Worm (Caenorhabditis elegans) whole organism, young adult: ENCODE measurements around the gene srx-18.

Experiments used
- B0019.2 ChIP-seq: fragments of 200-800 bp; sonication (Bioruptor generic); conservative IDR thresholded peaks from 2 replicates; pipeline ENCODE4 v1.3.6; 2022; ENCODE audit warnings: missing genetic modification reagents, missing genetic modification characterization, missing compliant biosample characterization
- B0261.1 ChIP-seq: sonication (generic microtip); optimal IDR thresholded peaks from 2 replicates; lab custom pipeline; 2016; ENCODE audit warnings: mild to moderate bottlenecking, missing genetic modification characterization, moderate library complexity, missing compliant biosample characterization
- F22D6.2 ChIP-seq: sonication (generic microtip); optimal IDR thresholded peaks from 2 replicates; lab custom pipeline; 2016; ENCODE audit warnings: mild to moderate bottlenecking, missing genetic modification characterization, missing compliant biosample characterization
- F23B12.7 ChIP-seq: sonication (generic microtip); optimal IDR thresholded peaks from 2 replicates; lab custom pipeline; 2017; ENCODE audit warnings: missing genetic modification characterization, mild to moderate bottlenecking, missing compliant biosample characterization, antibody characterized with exemption, moderate library complexity; ENCODE audit not compliant: insufficient read depth
- F33H1.4 ChIP-seq: fragments of 200-800 bp; sonication (Bioruptor generic); IDR thresholded peaks from 2 replicates; pipeline ENCODE4 v1.3.6; 2022; ENCODE audit warnings: missing genetic modification reagents, missing genetic modification characterization, missing compliant biosample characterization
- F52B5.7 ChIP-seq: sonication (generic microtip); optimal IDR thresholded peaks from 2 replicates; lab custom pipeline; 2016; ENCODE audit warnings: mild to moderate bottlenecking, missing genetic modification characterization, missing compliant biosample characterization
- K11D2.4 ChIP-seq: fragments of 200-800 bp; sonication (Bioruptor generic); IDR thresholded peaks from 2 replicates; pipeline ENCODE4 v1.3.6; 2022; ENCODE audit warnings: missing genetic modification reagents, missing genetic modification characterization, missing compliant biosample characterization
- K12H6.12 ChIP-seq: fragments of 200-800 bp; sonication (Bioruptor generic); optimal IDR thresholded peaks from 2 replicates; lab custom pipeline; 2018; ENCODE audit warnings: mild to moderate bottlenecking, missing genetic modification characterization, missing compliant biosample characterization
- Y67H2A.10 ChIP-seq: fragments of 200-800 bp; sonication (Bioruptor generic); conservative IDR thresholded peaks from 2 replicates; pipeline ENCODE4 v1.3.6; 2022; ENCODE audit warnings: missing genetic modification reagents, missing genetic modification characterization, missing compliant biosample characterization
- akir-1 ChIP-seq: fragments of 200-800 bp; sonication (Bioruptor generic); optimal IDR thresholded peaks from 2 replicates; lab custom pipeline; 2018; ENCODE audit warnings: mild to moderate bottlenecking, missing genetic modification characterization, moderate library complexity, missing compliant biosample characterization
- ama-1 ChIP-seq, 3 experiments: fragments of 150-350 bp in 1 of 3; sonication (generic microtip) in 2 of 3; optimal IDR thresholded peaks; 2 replicates each; lab custom pipeline; 2014 to 2018; ENCODE audit warnings: missing biosample characterization in 2 of 3, missing genetic modification characterization in 2 of 3, missing genetic modification reagents in 2 of 3
- aptf-3 ChIP-seq: fragments of 200-800 bp; sonication (Bioruptor generic); IDR thresholded peaks from 2 replicates; pipeline ENCODE4 v1.3.6; 2022; ENCODE audit warnings: missing genetic modification characterization, missing compliant biosample characterization
- athp-1 ChIP-seq: sonication (generic microtip); optimal IDR thresholded peaks from 2 replicates; lab custom pipeline; 2017; ENCODE audit warnings: mild to moderate bottlenecking, missing genetic modification characterization, missing compliant biosample characterization
- attf-5 ChIP-seq: fragments of 200-800 bp; sonication (Bioruptor generic); optimal IDR thresholded peaks from 2 replicates; lab custom pipeline; 2018; ENCODE audit warnings: mild to moderate bottlenecking, missing genetic modification characterization, missing compliant biosample characterization
- bed-1 ChIP-seq: fragments of 200-800 bp; sonication (Bioruptor generic); IDR thresholded peaks from 2 replicates; pipeline ENCODE4 v1.3.6; 2022; ENCODE audit warnings: missing genetic modification reagents, missing genetic modification characterization, missing compliant biosample characterization
- ceh-79 ChIP-seq: sonication (generic microtip); optimal IDR thresholded peaks from 2 replicates; lab custom pipeline; 2017; ENCODE audit warnings: mild to moderate bottlenecking, missing genetic modification characterization, missing compliant biosample characterization
- chd-7 ChIP-seq: sonication (generic microtip); optimal IDR thresholded peaks from 2 replicates; lab custom pipeline; 2016; ENCODE audit warnings: mild to moderate bottlenecking, missing genetic modification characterization, moderate library complexity, missing compliant biosample characterization
- dpff-1 ChIP-seq: sonication (generic microtip); optimal IDR thresholded peaks from 2 replicates; lab custom pipeline; 2017; ENCODE audit warnings: mild to moderate bottlenecking, missing genetic modification characterization, missing compliant biosample characterization
- efl-1 ChIP-seq: fragments of 150-350 bp; optimal IDR thresholded peaks from 2 replicates; lab custom pipeline; 2014; ENCODE audit warnings: missing biosample characterization, missing genetic modification reagents, missing genetic modification characterization
- ekl-4 ChIP-seq: fragments of 200-800 bp; sonication (Bioruptor generic); IDR thresholded peaks from 2 replicates; pipeline ENCODE4 v1.3.6; 2022; ENCODE audit warnings: missing genetic modification reagents, missing genetic modification characterization, missing compliant biosample characterization
- gei-17 ChIP-seq: fragments of 200-800 bp; sonication (Bioruptor generic); optimal IDR thresholded peaks from 2 replicates; lab custom pipeline; 2018; ENCODE audit warnings: mild to moderate bottlenecking, missing genetic modification characterization, missing compliant biosample characterization
- let-607 ChIP-seq, 2 experiments: fragments of 200-800 bp in 1 of 2; sonication (Bioruptor generic) in 1 of 2; sonication (generic microtip) in 1 of 2; optimal IDR thresholded peaks; 2 replicates each; lab custom pipeline; 2016 to 2018; ENCODE audit warnings: mild to moderate bottlenecking in 2 of 2, missing compliant biosample characterization in 2 of 2, missing genetic modification characterization in 2 of 2, moderate library complexity in 2 of 2, missing genotype in 1 of 2
- lin-26 ChIP-seq: fragments of 200-800 bp; sonication (Bioruptor generic); IDR thresholded peaks from 2 replicates; pipeline ENCODE4 v1.3.6; 2022; ENCODE audit warnings: missing genetic modification reagents, missing genetic modification characterization, missing compliant biosample characterization
- mxl-1 ChIP-seq: sonication (generic microtip); optimal IDR thresholded peaks from 2 replicates; lab custom pipeline; 2016; ENCODE audit warnings: missing genetic modification characterization, missing compliant biosample characterization
- nfyb-1 ChIP-seq: fragments of 200-800 bp; sonication (Bioruptor generic); IDR thresholded peaks from 2 replicates; pipeline ENCODE4 v1.3.6; 2022; ENCODE audit warnings: missing genetic modification reagents, missing genetic modification characterization, missing compliant biosample characterization
- nhr-27 ChIP-seq: fragments of 200-800 bp; sonication (Bioruptor generic); optimal IDR thresholded peaks from 2 replicates; lab custom pipeline; 2018; ENCODE audit warnings: mild to moderate bottlenecking, missing genetic modification characterization, moderate library complexity, missing compliant biosample characterization
- nhr-80 ChIP-seq: sonication (generic microtip); optimal IDR thresholded peaks from 2 replicates; lab custom pipeline; 2016; ENCODE audit warnings: missing genetic modification characterization, missing compliant biosample characterization
- nhr-90 ChIP-seq: sonication (generic microtip); optimal IDR thresholded peaks from 2 replicates; lab custom pipeline; 2016; ENCODE audit warnings: missing genotype, mild to moderate bottlenecking, missing genetic modification characterization, missing compliant biosample characterization
- pbrm-1 ChIP-seq: fragments of 200-800 bp; sonication (Bioruptor generic); IDR thresholded peaks from 2 replicates; pipeline ENCODE4 v1.3.6; 2022; ENCODE audit warnings: missing genetic modification reagents, missing genetic modification characterization, missing compliant biosample characterization
- rpc-1 ChIP-seq, 2 experiments: fragments of 150-350 bp in 1 of 2; sonication (generic microtip) in 1 of 2; optimal IDR thresholded peaks; 2 replicates each; lab custom pipeline; 2014 to 2018; ENCODE audit warnings: missing biosample characterization in 1 of 2, missing genetic modification characterization in 1 of 2, missing genetic modification reagents in 1 of 2, missing genotype in 1 of 2
- snpc-3.4 ChIP-seq: sonication (generic microtip); optimal IDR thresholded peaks from 2 replicates; lab custom pipeline; 2017; ENCODE audit warnings: missing genetic modification characterization, mild to moderate bottlenecking, missing compliant biosample characterization, antibody characterized with exemption, moderate library complexity, missing genotype, missing genetic modification reagents
- sptf-2 ChIP-seq: fragments of 200-800 bp; sonication (Bioruptor generic); optimal IDR thresholded peaks from 2 replicates; lab custom pipeline; 2018; ENCODE audit warnings: mild to moderate bottlenecking, missing genetic modification characterization, missing compliant biosample characterization
- tbp1 ChIP-seq: fragments of 200-800 bp; sonication (Bioruptor generic); optimal IDR thresholded peaks from 2 replicates; lab custom pipeline; 2018; ENCODE audit warnings: mild to moderate bottlenecking, missing genetic modification characterization, missing compliant biosample characterization
- tbx-9 ChIP-seq: sonication (generic microtip); optimal IDR thresholded peaks from 2 replicates; lab custom pipeline; 2016; ENCODE audit warnings: borderline replicate concordance, missing genetic modification characterization, inconsistent platforms, missing compliant biosample characterization
- unc-130 ChIP-seq: sonication (generic microtip); optimal IDR thresholded peaks from 2 replicates; lab custom pipeline; 2016; ENCODE audit warnings: missing genetic modification reagents, missing genetic modification characterization, missing compliant biosample characterization
- xnd-1 ChIP-seq: sonication (generic microtip); optimal IDR thresholded peaks from 2 replicates; lab custom pipeline; 2016; ENCODE audit warnings: missing genotype, missing genetic modification reagents, missing genetic modification characterization, missing compliant biosample characterization
- ztf-6 ChIP-seq: fragments of 200-800 bp; sonication (Bioruptor generic); IDR thresholded peaks from 2 replicates; pipeline ENCODE4 v1.3.6; 2022; ENCODE audit warnings: missing genetic modification reagents, missing genetic modification characterization, missing compliant biosample characterization

srx-18 gene

DNA sequence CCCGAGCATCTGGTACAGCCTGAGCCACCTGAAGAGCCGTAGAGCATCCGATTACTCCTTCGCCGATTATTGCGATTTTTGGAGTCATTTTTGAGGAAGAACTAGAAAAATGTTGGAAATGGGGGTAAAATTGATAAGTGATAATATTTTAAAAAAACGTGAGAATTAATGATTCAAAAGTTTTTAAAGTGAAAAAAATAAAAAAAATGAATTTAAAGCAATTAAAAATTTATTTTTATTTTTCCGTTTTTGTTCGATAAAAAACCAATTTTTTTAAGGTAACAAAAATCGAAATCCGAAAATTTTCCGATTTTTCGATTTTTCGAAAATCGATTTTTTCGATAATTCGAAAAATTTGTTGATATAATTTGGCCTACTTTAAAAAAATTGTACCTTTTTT, 21.6 kb downstream of the srx-18 start, which contains the start of gene ddo-1 (continued):
- no peak for TF ChIP-seq efl-1
- no peak for TF ChIP-seq dpff-1
- no peak for TF ChIP-seq pbrm-1 (GFP tag; lab: Robert Waterston, UW)

DNA sequence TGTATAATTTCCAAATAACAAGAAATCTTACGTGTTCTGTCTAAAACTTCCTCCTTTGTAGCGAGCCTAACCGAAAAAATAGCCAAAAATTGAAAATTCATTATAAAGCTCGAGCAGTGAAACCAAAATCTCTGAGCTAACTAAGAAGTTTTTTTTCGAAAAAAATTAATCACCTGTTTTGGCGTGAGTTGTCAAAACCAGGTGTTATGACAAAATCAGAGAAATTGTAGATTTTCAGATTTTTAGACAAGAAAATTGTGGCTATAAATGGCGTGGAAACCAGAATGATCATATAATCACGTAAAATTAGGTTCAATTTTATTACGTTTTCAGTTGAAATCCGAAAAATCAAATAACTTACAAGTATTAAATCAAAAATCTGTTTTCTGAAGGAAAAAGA, 25.6 kb downstream of the srx-18 start, which contains the start of gene sre-21:
Gene sre-21, minus strand, starts transcription at position 101 of the 400 bp plus-strand sequence.
- no peak for TF ChIP-seq snpc-3.4 (tag; lab: Kevin White, UChicago)
- no peak for TF ChIP-seq ceh-79 (tag; lab: Kevin White, UChicago)
- TF ChIP-seq akir-1: no peak
- TF ChIP-seq xnd-1 (tag; lab: Kevin White, UChicago): no peak
- no peak for TF ChIP-seq F33H1.4 (GFP tag; lab: Robert Waterston, UW)

DNA sequence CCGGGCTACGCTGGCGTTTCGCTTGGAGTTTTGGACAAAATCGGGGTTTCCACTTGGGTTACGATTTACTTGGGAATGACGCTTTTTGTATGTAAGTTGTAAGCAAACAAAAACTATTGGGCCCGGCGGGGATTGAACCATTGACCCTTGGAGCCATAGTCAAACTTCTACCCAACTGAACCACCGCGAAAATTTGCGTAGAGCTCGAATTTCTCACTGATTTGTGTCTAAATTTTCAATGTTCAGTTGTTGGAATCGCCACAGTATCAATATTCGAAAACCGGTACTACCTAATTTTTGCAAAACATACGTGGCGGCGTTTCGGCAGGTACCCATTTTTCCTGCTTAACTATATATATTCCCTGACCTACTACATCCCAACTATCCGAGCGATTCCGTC, 30.9 kb downstream of the srx-18 start:
- no peak for TF ChIP-seq rpc-1 (optimal IDR thresholded peaks at IDR 0.05; lab: Kevin White, UChicago)
- peak; percentile 61 for TF ChIP-seq rpc-1 (tag; optimal IDR thresholded peaks at IDR 0.05; lab: Kevin White, UChicago)
- TF ChIP-seq efl-1: no peak
- TF ChIP-seq mxl-1 (tag; lab: Kevin White, UChicago): no peak
- no peak for TF ChIP-seq nhr-90 (tag; lab: Kevin White, UChicago)
- TF ChIP-seq ekl-4: no peak
- no peak for TF ChIP-seq F52B5.7
- TF ChIP-seq tbp1 (GFP tag; lab: Kevin White, UChicago): peak; percentile 74
- TF ChIP-seq lin-26 (GFP tag; lab: Robert Waterston, UW): 0 out of 2 replicates have a peak, but pooled peaks have one; percentile 32
- TF ChIP-seq B0261.1 (tag; lab: Kevin White, UChicago): peak; percentile 29
- no peak for TF ChIP-seq chd-7 (tag; lab: Kevin White, UChicago)

DNA sequence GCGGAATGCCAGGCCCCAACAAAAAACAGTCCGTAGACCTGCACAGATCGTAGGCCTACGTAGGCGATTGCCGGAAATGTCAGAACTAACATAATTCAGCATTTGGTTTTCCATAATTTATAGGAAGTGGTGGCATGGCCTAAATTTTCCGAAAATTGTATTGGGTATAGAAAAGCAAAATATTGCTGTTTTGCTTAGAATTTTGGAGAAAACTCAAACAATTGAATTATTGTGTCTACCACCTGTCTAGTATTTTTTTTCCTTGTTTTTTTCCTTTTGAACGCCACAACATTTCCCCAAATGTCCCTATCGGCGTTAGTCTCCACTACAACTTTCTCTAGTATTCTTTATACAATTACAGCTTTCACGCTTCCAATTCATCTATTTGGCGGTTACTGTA, 31.4 kb downstream of the srx-18 start, which contains the start of gene srh-284:
Gene srh-284, plus strand, starts transcription at position 301 of the 400 bp plus-strand sequence.
- no peak for TF ChIP-seq mxl-1 (tag; lab: Kevin White, UChicago)
- no peak for TF ChIP-seq athp-1 (tag; lab: Kevin White, UChicago)

DNA sequence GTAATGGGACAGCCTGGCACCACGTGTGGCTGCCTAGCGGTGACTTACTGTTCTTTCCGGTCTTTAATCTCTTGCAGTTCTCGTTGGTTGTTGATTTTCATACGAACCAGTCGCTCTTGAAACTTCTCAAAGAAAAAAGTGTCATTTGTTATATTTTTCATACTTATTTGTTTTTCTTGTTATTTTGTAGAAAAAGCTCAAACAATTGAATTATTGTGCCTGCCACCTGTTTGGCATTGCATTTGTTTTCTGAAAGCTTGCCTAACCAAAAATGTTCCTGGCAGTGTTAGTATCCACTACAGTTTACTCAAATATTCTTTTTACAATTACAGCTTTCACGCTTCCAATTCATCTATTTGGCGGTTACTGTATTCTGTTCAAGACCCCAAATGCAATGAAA, 33.6 kb downstream of the srx-18 start, which contains the start of the genes C47A10.16 and srh-283:
Gene C47A10.16, minus strand, starts transcription at position 101 of the 400 bp plus-strand sequence.
Gene srh-283, plus strand, starts transcription at position 272 of the 400 bp plus-strand sequence.
- TF ChIP-seq attf-5 (no peak), F22D6.2 (tag; lab: Kevin White, UChicago) (no peak), dpff-1 (no peak), nhr-27 (no peak), bed-1 (GFP tag; lab: Robert Waterston, UW) (no peak), ceh-79 (tag; lab: Kevin White, UChicago) (no peak), tbx-9 (no peak), K12H6.12 (tag; lab: Kevin White, UChicago) (no peak), ekl-4 (no peak), sptf-2 (GFP tag; lab: Kevin White, UChicago) (no peak), K11D2.4 (no peak)

DNA sequence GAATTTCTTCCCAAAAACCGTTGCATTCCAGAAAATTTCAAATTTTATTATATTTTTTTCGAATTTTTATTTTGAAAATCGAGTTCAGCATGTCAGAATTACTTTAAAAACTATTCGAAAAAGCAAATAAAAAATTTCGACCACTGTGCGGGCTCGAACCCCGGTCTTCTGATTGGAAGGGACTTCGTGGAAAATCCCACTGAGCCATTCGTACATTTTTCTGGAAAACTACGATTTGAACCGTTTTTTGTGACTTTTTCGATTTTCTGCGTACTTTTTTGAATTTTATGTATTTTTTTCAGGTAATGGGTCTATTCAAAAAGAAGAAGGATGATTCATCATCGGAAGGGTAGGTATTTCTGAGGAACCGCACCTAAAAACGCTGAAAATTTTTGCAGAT, 43.1 kb downstream of the srx-18 start, which contains the start of gene pgp-9:
Gene pgp-9, plus strand, starts transcription at position 301 of the 400 bp plus-strand sequence.
- TF ChIP-seq let-607 (tag; optimal IDR thresholded peaks at IDR 0.05; lab: Kevin White, UChicago): no peak
- TF ChIP-seq nhr-80 (tag; lab: Kevin White, UChicago): no peak
- no peak for TF ChIP-seq Y67H2A.10
- no peak for TF ChIP-seq rpc-1 (optimal IDR thresholded peaks at IDR 0.05; lab: Kevin White, UChicago)
- TF ChIP-seq rpc-1 (tag; optimal IDR thresholded peaks at IDR 0.05; lab: Kevin White, UChicago): no peak
- TF ChIP-seq gei-17 (GFP tag; lab: Kevin White, UChicago): no peak
- no peak for TF ChIP-seq ama-1 (optimal IDR thresholded peaks at IDR 0.05; lab: Kevin White, UChicago)
- TF ChIP-seq ama-1 (GFP tag; optimal IDR thresholded peaks at IDR 0.05; lab: Kevin White, UChicago): no peak
- no peak for TF ChIP-seq K11D2.4
- no peak for TF ChIP-seq sptf-2 (GFP tag; lab: Kevin White, UChicago)
- no peak for TF ChIP-seq nfyb-1 (GFP tag; lab: Robert Waterston, UW)
- TF ChIP-seq aptf-3 (GFP tag; lab: Robert Waterston, UW): no peak
- TF ChIP-seq unc-130: no peak
- TF ChIP-seq F23B12.7 (tag; lab: Kevin White, UChicago): no peak
- no peak for TF ChIP-seq B0019.2
- no peak for TF ChIP-seq ztf-6
